Worm (Caenorhabditis elegans) whole organism, late embryonic: ENCODE data around the gene Y14H12B.2.

Source experiments
- C38D4.7 ChIP-seq: fragments of 200-800 bp; sonication (Bioruptor generic); optimal IDR thresholded peaks from 2 replicates; lab custom pipeline; 2018; ENCODE audit warnings: mild to moderate bottlenecking, missing genetic modification characterization, moderate library complexity, missing compliant biosample characterization
- ceh-18 ChIP-seq: sonication (generic microtip); optimal IDR thresholded peaks from 2 replicates; lab custom pipeline; 2016; ENCODE audit warnings: missing genetic modification characterization, missing compliant biosample characterization
- ceh-19 ChIP-seq: fragments of 200-800 bp; sonication (Bioruptor generic); optimal IDR thresholded peaks from 2 replicates; lab custom pipeline; 2018; ENCODE audit warnings: mild to moderate bottlenecking, missing genetic modification characterization, missing compliant biosample characterization
- ceh-30 ChIP-seq: fragments of 150-350 bp; optimal IDR thresholded peaks from 2 replicates; lab custom pipeline; 2014; ENCODE audit warnings: missing biosample characterization, missing genetic modification characterization
- ceh-48 ChIP-seq: sonication (generic microtip); optimal IDR thresholded peaks from 2 replicates; lab custom pipeline; 2016; ENCODE audit warnings: missing genetic modification characterization, inconsistent platforms, missing compliant biosample characterization
- ceh-9 ChIP-seq: sonication (generic microtip); optimal IDR thresholded peaks from 2 replicates; lab custom pipeline; 2016; ENCODE audit warnings: mild to moderate bottlenecking, missing genetic modification characterization, inconsistent platforms, missing compliant biosample characterization
- pros-1 ChIP-seq: fragments of 150-350 bp; optimal IDR thresholded peaks from 2 replicates; lab custom pipeline; 2014; ENCODE audit warnings: missing biosample characterization, missing genetic modification reagents, missing genetic modification characterization
- tbx-7 ChIP-seq: sonication (generic microtip); optimal IDR thresholded peaks from 2 replicates; lab custom pipeline; 2016; ENCODE audit warnings: missing genotype, missing genetic modification characterization, missing compliant biosample characterization

- TF ChIP-seq ceh-9 (no peak), ceh-30 (tag; lab: Kevin White, UChicago) (no peak), ceh-19 (GFP tag; lab: Kevin White, UChicago) (no peak), tbx-7 (tag; lab: Kevin White, UChicago) (no peak), C38D4.7 (GFP tag; lab: Kevin White, UChicago) (no peak), pros-1 (tag; lab: Kevin White, UChicago) (no peak), ceh-48 (tag; lab: Kevin White, UChicago) (no peak), ceh-18 (no peak)
Measured at ce11 chrII:3951354-3951753, 17.8 kb upstream of the Y14H12B.2 start.
